Worm (Caenorhabditis elegans) whole organism, young adult: ENCODE data around the gene aptf-2.
"Not testable (repeated sequence)": the region's sequence is repeated elsewhere in the genome, so short reads cannot be mapped to it uniquely, and the experiment has no call there.

Experiments used
- B0019.2 ChIP-seq: fragments of 200-800 bp; sonication (Bioruptor generic); conservative IDR thresholded peaks from 2 replicates; pipeline ENCODE4 v1.3.6; 2022; ENCODE audit warnings: missing genetic modification reagents, missing genetic modification characterization, missing compliant biosample characterization
- B0336.3 ChIP-seq: fragments of 200-800 bp; sonication (Bioruptor generic); IDR thresholded peaks from 2 replicates; pipeline ENCODE4 v1.3.6; 2022; ENCODE audit warnings: missing genetic modification characterization, missing compliant biosample characterization
- F57A8.1 ChIP-seq: fragments of 200-800 bp; sonication (Bioruptor generic); optimal IDR thresholded peaks from 2 replicates; lab custom pipeline; 2018; ENCODE audit warnings: mild to moderate bottlenecking, missing genetic modification characterization, moderate library complexity, missing compliant biosample characterization
- K12H6.12 ChIP-seq: fragments of 200-800 bp; sonication (Bioruptor generic); optimal IDR thresholded peaks from 2 replicates; lab custom pipeline; 2018; ENCODE audit warnings: mild to moderate bottlenecking, missing genetic modification characterization, missing compliant biosample characterization
- T26A5.8 ChIP-seq: sonication (generic microtip); optimal IDR thresholded peaks from 2 replicates; lab custom pipeline; 2016; ENCODE audit warnings: missing genetic modification characterization, missing compliant biosample characterization
- ama-1 ChIP-seq, 3 experiments: fragments of 150-350 bp in 1 of 3; sonication (generic microtip) in 2 of 3; optimal IDR thresholded peaks; 2 replicates each; lab custom pipeline; 2014 to 2018; ENCODE audit warnings: missing biosample characterization in 2 of 3, missing genetic modification characterization in 2 of 3, missing genetic modification reagents in 2 of 3
- aptf-2 ChIP-seq: fragments of 200-800 bp; sonication (Bioruptor generic); conservative IDR thresholded peaks from 2 replicates; pipeline ENCODE4 v1.3.6; 2022; ENCODE audit warnings: missing genetic modification reagents, missing genetic modification characterization, missing compliant biosample characterization
- attf-3 ChIP-seq: fragments of 200-800 bp; sonication (Bioruptor generic); conservative IDR thresholded peaks from 2 replicates; pipeline ENCODE4 v1.3.6; 2022; ENCODE audit warnings: missing genetic modification reagents, missing genetic modification characterization, missing compliant biosample characterization
- attf-6 ChIP-seq: fragments of 200-800 bp; sonication (Bioruptor generic); IDR thresholded peaks from 2 replicates; pipeline ENCODE4 v1.3.6; 2022; ENCODE audit warnings: missing genetic modification reagents, missing genetic modification characterization, missing compliant biosample characterization
- bed-2 ChIP-seq: fragments of 200-800 bp; sonication (Bioruptor generic); IDR thresholded peaks from 2 replicates; pipeline ENCODE4 v1.3.6; 2022; ENCODE audit warnings: missing genetic modification reagents, missing genetic modification characterization, missing compliant biosample characterization
- ceh-40 ChIP-seq: fragments of 200-800 bp; sonication (Bioruptor generic); IDR thresholded peaks from 2 replicates; pipeline ENCODE4 v1.3.6; 2022; ENCODE audit warnings: missing genetic modification characterization, missing compliant biosample characterization
- ceh-79 ChIP-seq: sonication (generic microtip); optimal IDR thresholded peaks from 2 replicates; lab custom pipeline; 2017; ENCODE audit warnings: mild to moderate bottlenecking, missing genetic modification characterization, missing compliant biosample characterization
- ceh-91 ChIP-seq: fragments of 200-800 bp; sonication (Bioruptor generic); IDR thresholded peaks from 2 replicates; pipeline ENCODE4 v1.3.6; 2022; ENCODE audit warnings: missing genetic modification reagents, missing genetic modification characterization, missing compliant biosample characterization
- die-1 ChIP-seq: sonication (generic microtip); optimal IDR thresholded peaks from 2 replicates; lab custom pipeline; 2016; ENCODE audit warnings: missing genotype, mild to moderate bottlenecking, missing genetic modification characterization, missing compliant biosample characterization
- dpl-1 ChIP-seq: fragments of 150-350 bp; optimal IDR thresholded peaks from 2 replicates; lab custom pipeline; 2014; ENCODE audit warnings: missing biosample characterization, missing genetic modification reagents, missing genetic modification characterization
- hmg-1.2 ChIP-seq: fragments of 200-800 bp; sonication (Bioruptor generic); IDR thresholded peaks from 2 replicates; pipeline ENCODE4 v1.3.6; 2022; ENCODE audit warnings: missing genetic modification reagents, missing genetic modification characterization, missing compliant biosample characterization
- lin-54 ChIP-seq: fragments of 200-800 bp; sonication (Bioruptor generic); optimal IDR thresholded peaks from 2 replicates; lab custom pipeline; 2018; ENCODE audit warnings: mild to moderate bottlenecking, missing genetic modification characterization, missing compliant biosample characterization
- madf-6 ChIP-seq: fragments of 200-800 bp; sonication (Bioruptor generic); IDR thresholded peaks from 2 replicates; pipeline ENCODE4 v1.3.6; 2022; ENCODE audit warnings: missing genetic modification reagents, missing genetic modification characterization, missing compliant biosample characterization
- mcd-1 ChIP-seq: fragments of 200-800 bp; sonication (Bioruptor generic); IDR thresholded peaks from 2 replicates; pipeline ENCODE4 v1.3.6; 2022; ENCODE audit warnings: missing genetic modification reagents, missing genetic modification characterization, missing compliant biosample characterization
- mxl-1 ChIP-seq: sonication (generic microtip); optimal IDR thresholded peaks from 2 replicates; lab custom pipeline; 2016; ENCODE audit warnings: missing genetic modification characterization, missing compliant biosample characterization
- nfya-2 ChIP-seq: fragments of 200-800 bp; sonication (Bioruptor generic); IDR thresholded peaks from 2 replicates; pipeline ENCODE4 v1.3.6; 2022; ENCODE audit warnings: missing genetic modification reagents, missing genetic modification characterization, missing compliant biosample characterization
- rec-8 ChIP-seq, 2 experiments: sonication (generic microtip); optimal IDR thresholded peaks; 2 replicates each; lab custom pipeline; 2016; ENCODE audit warnings: mild to moderate bottlenecking in 2 of 2, missing genetic modification characterization in 2 of 2, missing genetic modification reagents in 2 of 2, missing genotype in 2 of 2, missing biosample characterization in 1 of 2, missing compliant biosample characterization in 1 of 2, moderate library complexity in 1 of 2
- rpc-1 ChIP-seq, 2 experiments: fragments of 150-350 bp in 1 of 2; sonication (generic microtip) in 1 of 2; optimal IDR thresholded peaks; 2 replicates each; lab custom pipeline; 2014 to 2018; ENCODE audit warnings: missing biosample characterization in 1 of 2, missing genetic modification characterization in 1 of 2, missing genetic modification reagents in 1 of 2, missing genotype in 1 of 2
- snpc-4 ChIP-seq, 5 experiments: fragments of 150-350 bp in 1 of 5; sonication (generic microtip) in 4 of 5; optimal IDR thresholded peaks; 2 replicates each; lab custom pipeline; 2014 to 2018; ENCODE audit warnings: missing genetic modification characterization in 5 of 5, missing biosample characterization in 3 of 5, antibody characterized with exemption in 2 of 5, mild to moderate bottlenecking in 2 of 5, missing compliant biosample characterization in 2 of 5, missing genotype in 2 of 5, moderate library complexity in 2 of 5, missing genetic modification reagents in 1 of 5
- tbp1 ChIP-seq: fragments of 200-800 bp; sonication (Bioruptor generic); optimal IDR thresholded peaks from 2 replicates; lab custom pipeline; 2018; ENCODE audit warnings: mild to moderate bottlenecking, missing genetic modification characterization, missing compliant biosample characterization
- tbx-9 ChIP-seq: sonication (generic microtip); optimal IDR thresholded peaks from 2 replicates; lab custom pipeline; 2016; ENCODE audit warnings: borderline replicate concordance, missing genetic modification characterization, inconsistent platforms, missing compliant biosample characterization
- xnd-1 ChIP-seq: sonication (generic microtip); optimal IDR thresholded peaks from 2 replicates; lab custom pipeline; 2016; ENCODE audit warnings: missing genotype, missing genetic modification reagents, missing genetic modification characterization, missing compliant biosample characterization
- zfh-2 ChIP-seq: fragments of 200-800 bp; sonication (Bioruptor generic); conservative IDR thresholded peaks from 2 replicates; pipeline ENCODE4 v1.3.6; 2022; ENCODE audit warnings: missing genetic modification reagents, missing genetic modification characterization, missing compliant biosample characterization

aptf-2 gene

DNA sequence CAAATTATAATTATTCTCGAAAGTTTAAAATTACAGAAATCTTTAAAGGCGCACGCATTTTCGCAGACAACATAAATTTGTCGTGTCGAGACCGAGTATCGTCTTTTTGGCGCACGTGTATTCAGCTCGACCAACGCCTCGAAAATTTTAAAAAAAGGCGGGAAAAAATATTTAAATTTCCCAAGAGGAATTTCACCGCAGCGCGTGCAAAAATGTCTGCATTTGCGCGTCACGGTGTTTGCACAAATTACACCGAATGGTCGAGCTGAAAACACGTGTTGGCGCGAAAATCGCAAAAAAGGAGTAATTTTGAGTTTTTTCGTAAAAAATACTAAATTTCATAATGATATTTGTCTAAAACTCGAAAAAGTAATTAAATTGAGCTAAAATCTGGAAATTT is 34.9 kb upstream of the aptf-2 start (continued):
- no peak for TF ChIP-seq tbx-9 (tag; lab: Kevin White, UChicago)
- TF ChIP-seq ama-1 (optimal IDR thresholded peaks at IDR 0.05; lab: Kevin White, UChicago) = no peak
- no peak for TF ChIP-seq ama-1 (GFP tag; optimal IDR thresholded peaks at IDR 0.05; lab: Kevin White, UChicago)
- no peak for TF ChIP-seq ceh-40
- peak; percentile 30 for TF ChIP-seq dpl-1 (GFP tag; lab: Kevin White, UChicago)
- TF ChIP-seq nfya-2 = no peak
- TF ChIP-seq B0336.3 (GFP tag; lab: Robert Waterston, UW) = no peak
- no peak for TF ChIP-seq die-1 (tag; lab: Kevin White, UChicago)
- peak; percentile 67 for TF ChIP-seq xnd-1 (tag; lab: Kevin White, UChicago)
- TF ChIP-seq snpc-4 (GFP tag; optimal IDR thresholded peaks at IDR 0.05; lab: Kevin White, UChicago) = no peak
- peak in 1 of 4 experiments; percentile 22 for TF ChIP-seq snpc-4 (tag; optimal IDR thresholded peaks at IDR 0.05; lab: Kevin White, UChicago)
- TF ChIP-seq T26A5.8 = no peak
- TF ChIP-seq ceh-79 = no peak
- peak; percentile 71 for TF ChIP-seq madf-6
- TF ChIP-seq bed-2 (GFP tag; lab: Robert Waterston, UW) = no peak
- no peak for TF ChIP-seq rec-8 (tag; optimal IDR thresholded peaks at IDR 0.05; lab: Kevin White, UChicago)
- peak; percentile 32; the same call in 1 of the 2 replicates for TF ChIP-seq ceh-91 (GFP tag; lab: Robert Waterston, UW)
- TF ChIP-seq B0019.2 (GFP tag; lab: Robert Waterston, UW) = no peak
- no peak for TF ChIP-seq mcd-1 (GFP tag; lab: Robert Waterston, UW)
- TF ChIP-seq F57A8.1 = no peak
- TF ChIP-seq attf-6 (GFP tag; lab: Robert Waterston, UW) = peak; percentile 33; the same call in 1 of the 2 replicates
- peak; percentile 84 for TF ChIP-seq aptf-2
- TF ChIP-seq, all 124 proteins: peak for 14

DNA sequence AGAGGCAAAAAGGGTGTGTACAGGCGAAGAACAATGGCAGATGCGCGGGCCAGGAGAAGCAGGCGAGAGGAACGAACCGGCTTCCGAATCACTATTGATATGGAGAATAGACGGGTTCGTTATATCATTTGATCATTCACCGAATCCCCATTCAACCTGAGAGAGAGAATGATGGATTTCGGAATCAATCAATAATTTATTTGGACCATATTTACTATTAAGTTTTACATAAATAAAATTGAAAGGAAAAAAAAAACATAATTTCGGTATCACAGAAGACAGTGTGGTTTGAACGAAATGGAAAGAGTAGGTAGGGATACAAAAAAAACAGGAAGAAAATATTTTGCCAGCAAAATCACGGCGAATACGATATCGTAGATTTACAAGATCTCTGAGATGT is 29.4 kb upstream of the aptf-2 start, which contains the start of gene mam-3:
Gene mam-3 (minus strand): TSS at position 101 of the 400 bp plus-strand sequence.
- TF ChIP-seq mxl-1 (tag; lab: Kevin White, UChicago) = no peak
- TF ChIP-seq snpc-4 (GFP tag; optimal IDR thresholded peaks at IDR 0.05; lab: Kevin White, UChicago) = no peak
- peak in 1 of 4 experiments; percentile 10 for TF ChIP-seq snpc-4 (tag; optimal IDR thresholded peaks at IDR 0.05; lab: Kevin White, UChicago)
- no peak for TF ChIP-seq tbp1
- no peak for TF ChIP-seq K12H6.12 (tag; lab: Kevin White, UChicago)
- TF ChIP-seq mcd-1 (GFP tag; lab: Robert Waterston, UW) = no peak
- TF ChIP-seq ceh-79 = no peak
- TF ChIP-seq lin-54 (GFP tag; lab: Kevin White, UChicago) = no peak
- TF ChIP-seq attf-3 (GFP tag; lab: Robert Waterston, UW) = no peak

DNA sequence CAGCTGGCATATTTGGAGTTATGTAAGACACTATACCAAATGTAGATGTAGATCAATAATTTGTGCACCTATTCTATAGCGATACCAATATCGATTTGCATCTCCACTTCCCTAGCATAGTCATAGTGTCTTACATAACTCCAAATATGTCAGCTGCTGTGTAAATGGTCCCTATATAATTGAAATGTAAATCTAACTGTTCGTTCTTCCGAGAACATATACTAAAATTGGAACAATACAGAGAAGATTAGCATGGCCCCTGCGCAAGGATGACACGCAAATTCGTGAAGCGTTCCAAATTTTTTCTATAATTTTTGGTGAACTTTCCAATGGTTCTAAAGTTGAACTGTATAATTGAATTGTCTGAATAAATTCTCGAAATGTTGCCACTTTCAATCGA is 27.7 kb upstream of the aptf-2 start:
- TF ChIP-seq hmg-1.2 (GFP tag; lab: Robert Waterston, UW) (peak; percentile 28), snpc-4 (tag; optimal IDR thresholded peaks at IDR 0.05; lab: Kevin White, UChicago) (peak in 1 of 4 experiments; percentile 72), rpc-1 (optimal IDR thresholded peaks at IDR 0.05; lab: Kevin White, UChicago) (peak; percentile 6), rpc-1 (tag; optimal IDR thresholded peaks at IDR 0.05; lab: Kevin White, UChicago) (peak; percentile 59)
- TF ChIP-seq snpc-4 (GFP tag; optimal IDR thresholded peaks at IDR 0.05; lab: Kevin White, UChicago) = not testable (repeated sequence)

DNA sequence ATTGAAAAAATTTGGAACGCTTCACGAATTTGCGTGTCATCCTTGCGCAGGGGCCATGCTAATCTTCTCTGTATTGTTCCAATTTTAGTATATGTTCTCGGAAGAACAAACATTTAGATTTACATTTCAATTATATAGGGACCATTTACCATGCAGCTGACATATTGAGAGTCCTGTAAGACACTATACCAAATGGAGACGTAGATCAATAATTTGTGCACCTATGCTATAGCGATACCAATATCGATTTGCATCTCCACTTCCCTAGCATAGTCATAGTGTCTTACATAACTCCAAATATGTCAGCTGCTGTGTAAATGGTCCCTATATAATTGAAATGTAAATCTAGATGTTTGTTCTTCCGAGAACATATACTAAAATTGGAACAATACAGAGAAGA is 24.7 kb upstream of the aptf-2 start:
- TF ChIP-seq snpc-4 (GFP tag; optimal IDR thresholded peaks at IDR 0.05; lab: Kevin White, UChicago); rpc-1 (optimal IDR thresholded peaks at IDR 0.05; lab: Kevin White, UChicago): not testable (repeated sequence)
- peak in 1 of 4 experiments; percentile 61 for TF ChIP-seq snpc-4 (tag; optimal IDR thresholded peaks at IDR 0.05; lab: Kevin White, UChicago)
- peak; percentile 51 for TF ChIP-seq rpc-1 (tag; optimal IDR thresholded peaks at IDR 0.05; lab: Kevin White, UChicago)

DNA sequence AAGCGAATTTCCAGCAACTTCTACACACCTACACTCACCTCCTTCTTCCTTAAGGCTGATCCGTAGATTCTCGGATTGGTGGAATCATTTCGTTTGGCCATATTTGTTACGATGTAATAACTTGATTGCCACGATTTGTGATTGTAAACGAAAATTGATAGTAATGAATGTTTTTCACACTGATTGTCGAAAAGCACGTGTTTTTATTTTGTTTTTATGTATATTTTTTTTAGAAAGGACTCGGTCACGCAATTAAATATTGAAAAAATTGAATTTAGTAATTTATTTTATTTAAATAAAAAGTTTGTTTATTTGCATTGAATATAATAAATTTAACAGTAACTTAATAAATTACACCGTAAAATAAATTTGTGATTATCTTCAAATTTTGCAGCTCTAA is 18.1 kb upstream of the aptf-2 start, which contains the start of gene K09B11.5:
Gene K09B11.5 (minus strand): TSS at position 101 of the 400 bp plus-strand sequence.
- TF ChIP-seq zfh-2 (GFP tag; lab: Robert Waterston, UW); B0019.2 (GFP tag; lab: Robert Waterston, UW); T26A5.8: not testable (repeated sequence)
